Worm (Caenorhabditis elegans) whole organism, L2 larva: Measurements from ENCODE around the gene cst-2.
"Not testable (repeated sequence)": the region's sequence is repeated elsewhere in the genome, so short reads cannot be mapped to it uniquely, and the experiment has no call there.

Source experiments
- R02D3.7 ChIP-seq: fragments of 150-350 bp; optimal IDR thresholded peaks from 2 replicates; lab custom pipeline; 2014; ENCODE audit warnings: missing biosample characterization, missing genetic modification characterization
- ZK546.5 ChIP-seq: sonication (generic microtip); optimal IDR thresholded peaks from 2 replicates; lab custom pipeline; 2017; ENCODE audit warnings: missing biosample characterization, missing genetic modification characterization
- blmp-1 ChIP-seq: sonication (generic microtip); optimal IDR thresholded peaks from 2 replicates; lab custom pipeline; 2017; ENCODE audit warnings: missing genetic modification characterization, mild to moderate bottlenecking, missing compliant biosample characterization, antibody characterized with exemption, moderate library complexity; ENCODE audit not compliant: insufficient read depth
- egl-27 ChIP-seq: sonication (generic microtip); optimal IDR thresholded peaks from 3 replicates; lab custom pipeline; 2017; ENCODE audit warnings: missing biosample characterization, missing genetic modification reagents, missing genetic modification characterization
- elt-1 ChIP-seq: fragments of 150-350 bp; optimal IDR thresholded peaks from 2 replicates; lab custom pipeline; 2014; ENCODE audit warnings: missing biosample characterization, missing genetic modification characterization
- fos-1 ChIP-seq: fragments of 150-350 bp; optimal IDR thresholded peaks from 2 replicates; lab custom pipeline; 2014; ENCODE audit warnings: missing biosample characterization, missing genetic modification characterization
- gmeb-1 ChIP-seq: fragments of 150-350 bp; optimal IDR thresholded peaks from 2 replicates; lab custom pipeline; 2014; ENCODE audit warnings: missing biosample characterization, missing genetic modification characterization
- lin-11 ChIP-seq: fragments of 150-350 bp; sonication (generic microtip); optimal IDR thresholded peaks from 2 replicates; lab custom pipeline; 2014; ENCODE audit warnings: missing biosample characterization, missing genetic modification characterization, inconsistent platforms, mixed read lengths
- lin-13 ChIP-seq: fragments of 150-350 bp; optimal IDR thresholded peaks from 2 replicates; lab custom pipeline; 2014; ENCODE audit warnings: missing biosample characterization, missing genetic modification reagents, missing genetic modification characterization
- lin-39 ChIP-seq: fragments of 150-350 bp; optimal IDR thresholded peaks from 2 replicates; lab custom pipeline; 2014; ENCODE audit warnings: missing biosample characterization, missing genetic modification reagents, missing genetic modification characterization
- lsy-2 ChIP-seq, 2 experiments: fragments of 150-350 bp in 1 of 2; sonication (generic microtip) in 1 of 2; optimal IDR thresholded peaks; 2 replicates each; lab custom pipeline; 2014 to 2017; ENCODE audit warnings: missing biosample characterization in 2 of 2, missing genetic modification characterization in 2 of 2
- mab-5 ChIP-seq: fragments of 150-350 bp; optimal IDR thresholded peaks from 2 replicates; lab custom pipeline; 2014; ENCODE audit warnings: missing biosample characterization, missing genetic modification characterization
- mbf-1 ChIP-seq: sonication (generic microtip); optimal IDR thresholded peaks from 2 replicates; lab custom pipeline; 2017; ENCODE audit warnings: missing biosample characterization, missing genetic modification characterization
- mdl-1 ChIP-seq, 2 experiments: fragments of 150-350 bp in 1 of 2; sonication (generic microtip) in 1 of 2; optimal IDR thresholded peaks; 2 replicates each; lab custom pipeline; 2017; ENCODE audit warnings: missing biosample characterization in 2 of 2, missing genetic modification characterization in 2 of 2
- nhr-10 ChIP-seq: sonication (generic microtip); optimal IDR thresholded peaks from 2 replicates; lab custom pipeline; 2017; ENCODE audit warnings: missing biosample characterization, missing genetic modification characterization
- nhr-11 ChIP-seq: fragments of 150-350 bp; optimal IDR thresholded peaks from 2 replicates; lab custom pipeline; 2014; ENCODE audit warnings: missing biosample characterization, missing genetic modification characterization
- nhr-12 ChIP-seq: fragments of 150-350 bp; optimal IDR thresholded peaks from 2 replicates; lab custom pipeline; 2014; ENCODE audit warnings: missing biosample characterization, missing genetic modification characterization
- nhr-129 ChIP-seq: fragments of 150-350 bp; optimal IDR thresholded peaks from 2 replicates; lab custom pipeline; 2014; ENCODE audit warnings: missing biosample characterization, missing genetic modification characterization
- nhr-21 ChIP-seq: fragments of 150-350 bp; optimal IDR thresholded peaks from 2 replicates; lab custom pipeline; 2014; ENCODE audit warnings: missing biosample characterization, missing genetic modification characterization
- nhr-23 ChIP-seq: fragments of 150-350 bp; optimal IDR thresholded peaks from 2 replicates; lab custom pipeline; 2014; ENCODE audit warnings: missing biosample characterization, missing genetic modification reagents, missing genetic modification characterization
- nhr-237 ChIP-seq: fragments of 150-350 bp; optimal IDR thresholded peaks from 2 replicates; lab custom pipeline; 2014; ENCODE audit warnings: missing biosample characterization, missing genetic modification characterization
- nhr-6 ChIP-seq: fragments of 150-350 bp; optimal IDR thresholded peaks from 2 replicates; lab custom pipeline; 2014; ENCODE audit warnings: missing biosample characterization, missing genetic modification characterization
- nhr-77 ChIP-seq: fragments of 150-350 bp; optimal IDR thresholded peaks from 2 replicates; lab custom pipeline; 2014; ENCODE audit warnings: missing biosample characterization, missing genetic modification characterization
- peb-1 ChIP-seq: fragments of 150-350 bp; optimal IDR thresholded peaks from 2 replicates; lab custom pipeline; 2014; ENCODE audit warnings: missing biosample characterization, missing genetic modification characterization
- sma-3 ChIP-seq: sonication (generic microtip); optimal IDR thresholded peaks from 2 replicates; lab custom pipeline; 2016; ENCODE audit warnings: missing genetic modification reagents, missing genetic modification characterization, missing compliant biosample characterization
- snpc-4 ChIP-seq: fragments of 150-350 bp; optimal IDR thresholded peaks from 2 replicates; lab custom pipeline; 2014; ENCODE audit warnings: missing biosample characterization, missing genetic modification characterization
- unc-39 ChIP-seq: fragments of 150-350 bp; optimal IDR thresholded peaks from 2 replicates; lab custom pipeline; 2014; ENCODE audit warnings: missing biosample characterization, missing genetic modification characterization
- unc-55 ChIP-seq: fragments of 150-350 bp; sonication (generic microtip); optimal IDR thresholded peaks from 3 replicates; lab custom pipeline; 2014; ENCODE audit warnings: missing biosample characterization, missing genetic modification reagents, missing genetic modification characterization
- unc-62 ChIP-seq: fragments of 150-350 bp; optimal IDR thresholded peaks from 2 replicates; lab custom pipeline; 2014; ENCODE audit warnings: missing biosample characterization, missing genetic modification reagents, missing genetic modification characterization
- ztf-1 ChIP-seq: fragments of 200-800 bp; sonication (Bioruptor generic); conservative IDR thresholded peaks from 2 replicates; pipeline ENCODE4 v1.3.6; 2022; ENCODE audit warnings: missing genetic modification characterization, missing compliant biosample characterization
- ztf-11 ChIP-seq: sonication (generic microtip); optimal IDR thresholded peaks from 2 replicates; lab custom pipeline; 2017; ENCODE audit warnings: missing biosample characterization, missing genetic modification characterization

cst-2 gene

DNA sequence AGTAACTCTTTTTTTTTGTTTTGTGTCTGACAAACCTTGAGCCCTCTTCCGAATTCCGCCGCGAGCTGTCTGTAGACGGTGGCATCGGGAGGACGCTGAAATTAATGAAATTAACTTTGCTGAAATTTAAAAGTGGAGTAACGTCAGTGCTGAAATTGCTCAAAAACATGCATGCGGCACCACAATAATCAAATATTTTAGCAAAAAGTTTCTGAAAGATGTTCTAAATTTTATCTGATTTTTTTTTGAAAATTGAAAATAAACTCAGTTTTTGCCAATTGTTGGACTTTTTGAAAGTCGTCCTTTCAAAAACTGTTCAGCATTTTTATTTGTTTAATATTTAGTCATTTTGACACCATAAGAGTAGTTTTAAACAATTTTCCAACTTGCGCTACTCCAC lies at the start of gene cst-2:
Gene cst-2, minus strand, starts transcription at position 101 of the 400 bp plus-strand sequence.
- TF ChIP-seq unc-62 (GFP tag; lab: Kevin White, UChicago); elt-1 (tag; lab: Kevin White, UChicago); nhr-6 (tag; lab: Kevin White, UChicago): not testable (repeated sequence)
- TF ChIP-seq, all 48 proteins: peak for 0; not testable (repeated sequence) for 48

- TF ChIP-seq ztf-11 (tag; lab: Kevin White, UChicago) (no peak), snpc-4 (tag; lab: Kevin White, UChicago) (no peak), fos-1 (tag; lab: Kevin White, UChicago) (no peak), nhr-11 (tag; lab: Kevin White, UChicago) (no peak), unc-39 (tag; lab: Kevin White, UChicago) (no peak), blmp-1 (no peak), ZK546.5 (tag; lab: Kevin White, UChicago) (no peak), unc-55 (GFP tag; lab: Kevin White, UChicago) (peak; percentile 11)
Measured at ce11 chrX:4383316-4383936, 47.6 kb upstream of the cst-2 start, which contains the start of gene lst-2. Gene lst-2, minus strand, starts transcription at chrX:4383366.

ce11 chrX:4377689-4378088 lies 41.8 kb upstream of the cst-2 start, which contains the start of gene R160.12:
Gene R160.12, minus strand, starts transcription at chrX:4377789.
- TF ChIP-seq sma-3 (GFP tag; lab: Kevin White, UChicago) (no peak), mdl-1 (tag; optimal IDR thresholded peaks at IDR 0.05; lab: Kevin White, UChicago) (no peak), nhr-12 (no peak), elt-1 (tag; lab: Kevin White, UChicago) (no peak), nhr-21 (tag; lab: Kevin White, UChicago) (no peak)

DNA sequence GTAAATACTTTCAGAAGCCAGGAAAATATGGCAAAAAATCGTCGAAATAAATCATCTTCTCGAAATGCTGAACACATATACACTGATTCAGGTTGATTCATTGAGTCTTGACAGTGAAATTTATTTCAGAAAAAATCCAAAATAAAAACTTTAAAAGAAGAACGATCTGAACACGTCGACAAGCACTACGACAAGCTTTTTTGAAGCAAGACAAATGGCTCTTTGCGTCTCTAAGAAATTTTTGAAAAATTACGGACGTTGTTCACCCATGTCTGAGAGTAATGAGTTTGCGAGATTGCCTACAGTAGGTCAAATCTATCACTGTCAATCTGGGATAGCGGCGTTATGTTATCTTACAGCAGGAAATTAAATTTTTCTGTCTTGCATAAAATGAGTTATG lies 41.0 kb upstream of the cst-2 start, which contains the start of gene R160.2:
Gene R160.2, minus strand, starts transcription at position 101 of the 400 bp plus-strand sequence.
- TF ChIP-seq nhr-237 (tag; lab: Kevin White, UChicago) = no peak
- TF ChIP-seq ZK546.5 (tag; lab: Kevin White, UChicago) = no peak
- TF ChIP-seq sma-3 (GFP tag; lab: Kevin White, UChicago) = no peak
- no peak for TF ChIP-seq peb-1
- no peak for TF ChIP-seq mab-5 (tag; lab: Kevin White, UChicago)
- TF ChIP-seq lsy-2 (tag; optimal IDR thresholded peaks at IDR 0.05; lab: Kevin White, UChicago) = no peak
- TF ChIP-seq nhr-10 = no peak
- no peak for TF ChIP-seq nhr-12
- TF ChIP-seq nhr-23 (tag; lab: Kevin White, UChicago) = no peak
- TF ChIP-seq mdl-1 (tag; optimal IDR thresholded peaks at IDR 0.05; lab: Kevin White, UChicago) = no peak
- no peak for TF ChIP-seq blmp-1
- no peak for TF ChIP-seq unc-39 (tag; lab: Kevin White, UChicago)
- no peak for TF ChIP-seq egl-27 (tag; lab: Kevin White, UChicago)
- TF ChIP-seq nhr-129 (tag; lab: Kevin White, UChicago) = no peak
- no peak for TF ChIP-seq gmeb-1 (tag; lab: Kevin White, UChicago)
- no peak for TF ChIP-seq snpc-4 (tag; lab: Kevin White, UChicago)

- no peak for TF ChIP-seq nhr-77 (tag; lab: Kevin White, UChicago)
- TF ChIP-seq lin-11 = no peak
- no peak for TF ChIP-seq nhr-237 (tag; lab: Kevin White, UChicago)
- TF ChIP-seq sma-3 (GFP tag; lab: Kevin White, UChicago) = no peak
- no peak for TF ChIP-seq ztf-1
- no peak for TF ChIP-seq nhr-129 (tag; lab: Kevin White, UChicago)
- no peak for TF ChIP-seq egl-27 (tag; lab: Kevin White, UChicago)
- no peak for TF ChIP-seq R02D3.7 (tag; lab: Kevin White, UChicago)
- TF ChIP-seq unc-62 (GFP tag; lab: Kevin White, UChicago) = no peak
- TF ChIP-seq lin-39 (tag; lab: Kevin White, UChicago) = no peak
- no peak for TF ChIP-seq mbf-1
- TF ChIP-seq lin-13 (GFP tag; lab: Kevin White, UChicago) = no peak
Measured at ce11 chrX:4373123-4373522, 37.3 kb upstream of the cst-2 start, which contains the start of gene R160.6. Gene R160.6, minus strand, starts transcription at chrX:4373223.
